Fruit fly (Drosophila melanogaster): ENCODE data around the gene CG4408.
A peak's percentile ranks its signal among the peaks of the same experiment; 100 is the strongest.

CG4408 gene

DNA sequence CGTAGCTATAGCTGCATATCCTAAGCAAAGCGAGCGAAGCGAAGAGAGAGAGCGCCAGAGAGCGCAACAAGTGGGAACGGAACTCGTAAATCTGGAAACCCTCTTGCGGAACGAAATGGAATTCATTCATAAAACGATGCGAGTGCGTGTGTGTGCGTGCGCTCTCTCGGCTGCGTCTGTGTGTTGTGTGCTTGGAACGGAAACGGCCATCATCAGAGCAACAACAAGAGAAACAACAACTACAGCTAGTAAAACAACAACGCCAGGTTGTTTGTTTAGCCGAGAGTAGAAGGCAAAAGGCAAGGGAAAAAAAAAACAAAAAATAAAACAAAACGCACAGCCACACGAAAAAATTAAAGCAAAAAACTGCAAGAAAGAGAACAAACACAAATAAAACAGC lies 49.0 kb downstream of the CG4408 start (continued):
- no peak for TF ChIP-seq wor (GFP tag; IDR thresholded peaks at IDR 0.05)
- no peak for TF ChIP-seq unc-4 (GFP tag; IDR thresholded peaks at IDR 0.05; ENCODE audit: partially characterized antibody)
- no peak for TF ChIP-seq CG6689 (GFP tag; IDR thresholded peaks at IDR 0.05)
- no peak for TF ChIP-seq CG4730 (GFP tag; IDR thresholded peaks at IDR 0.05)
- peak; percentile 23 for TF ChIP-seq Nf-YB (GFP tag; optimal IDR thresholded peaks at IDR 0.05)
- peak; percentile 20 for TF ChIP-seq salm (tag; optimal IDR thresholded peaks at IDR 0.05)
- TF ChIP-seq Oli (tag; optimal IDR thresholded peaks at IDR 0.05): no peak
- no peak for TF ChIP-seq dati (GFP tag; IDR thresholded peaks at IDR 0.05)
- TF ChIP-seq CG15696 (tag; optimal IDR thresholded peaks at IDR 0.05): peak; percentile 7
- peak; percentile 65 for TF ChIP-seq CG17568 (GFP tag; optimal IDR thresholded peaks at IDR 0.05)
- TF ChIP-seq CG16815 (GFP tag; optimal IDR thresholded peaks at IDR 0.05): no peak
- TF ChIP-seq ERR (GFP tag; optimal IDR thresholded peaks at IDR 0.05): no peak
- no peak for TF ChIP-seq ind (GFP tag; optimal IDR thresholded peaks at IDR 0.05)
- TF ChIP-seq CG9727 (GFP tag; optimal IDR thresholded peaks at IDR 0.05): peak; percentile 36
- TF ChIP-seq grn (GFP tag; optimal IDR thresholded peaks at IDR 0.05): no peak
- TF ChIP-seq CG6254 (GFP tag; optimal IDR thresholded peaks at IDR 0.05): peak; percentile 68
- peak; percentile 86 for TF ChIP-seq CG17912 (GFP tag; optimal IDR thresholded peaks at IDR 0.05)
- no peak for TF ChIP-seq Ravus (GFP tag; IDR thresholded peaks at IDR 0.05)
- no peak for TF ChIP-seq TFAM (GFP tag; optimal IDR thresholded peaks at IDR 0.05)
- no peak for TF ChIP-seq gem (tag; optimal IDR thresholded peaks at IDR 0.05)
- peak; percentile 54 for TF ChIP-seq Sox100B (GFP tag; optimal IDR thresholded peaks at IDR 0.05)
- TF ChIP-seq CG17802 (tag; optimal IDR thresholded peaks at IDR 0.05): no peak
- TF ChIP-seq en (GFP tag; optimal IDR thresholded peaks at IDR 0.05): no peak
- peak; percentile 81 for TF ChIP-seq Deaf1 (tag; optimal IDR thresholded peaks at IDR 0.05)
- no peak for TF ChIP-seq luna (GFP tag; optimal IDR thresholded peaks at IDR 0.05)
- TF ChIP-seq CG1233 (GFP tag; optimal IDR thresholded peaks at IDR 0.05): peak; percentile 70
- TF ChIP-seq esg (GFP tag; conservative IDR thresholded peaks at IDR 0.05): no peak
- peak; percentile 90 for TF ChIP-seq cg (GFP tag; optimal IDR thresholded peaks at IDR 0.05)
- TF ChIP-seq CG14014 (GFP tag; IDR thresholded peaks at IDR 0.05): peak; percentile 52; the same call in 1 of the 2 replicates
- TF ChIP-seq HLH54F (GFP tag; optimal IDR thresholded peaks at IDR 0.05): no peak
- peak in 1 of 2 experiments; percentile 65 for TF ChIP-seq tll (GFP tag; optimal IDR thresholded peaks at IDR 0.05)
- TF ChIP-seq CG6765 (GFP tag; optimal IDR thresholded peaks at IDR 0.05): peak; percentile 54
- no peak for TF ChIP-seq CG1529 (GFP tag; optimal IDR thresholded peaks at IDR 0.05)
- TF ChIP-seq CG4404 (GFP tag; IDR thresholded peaks at IDR 0.05): no peak
- no peak for TF ChIP-seq peb (GFP tag; IDR thresholded peaks at IDR 0.05)
- no peak for TF ChIP-seq CG31388 (GFP tag; optimal IDR thresholded peaks at IDR 0.05)
- TF ChIP-seq abd-A (tag; optimal IDR thresholded peaks at IDR 0.05): peak; percentile 49
- peak; percentile 49 for TF ChIP-seq CG5180 (GFP tag; optimal IDR thresholded peaks at IDR 0.05)
- TF ChIP-seq nau (GFP tag; optimal IDR thresholded peaks at IDR 0.05): peak; percentile 65
- no peak; the same call in 1 of the 2 replicates for TF ChIP-seq E2f1 (GFP tag; IDR thresholded peaks at IDR 0.05)
- TF ChIP-seq fd3F (GFP tag; optimal IDR thresholded peaks at IDR 0.05): no peak
- TF ChIP-seq CG14441 (GFP tag; IDR thresholded peaks at IDR 0.05): 0 out of 2 replicates have a peak, but pooled peaks have one; percentile 5
- peak; percentile 24 for TF ChIP-seq dmrt99B (tag; optimal IDR thresholded peaks at IDR 0.05)
- TF ChIP-seq CG12942 (GFP tag; optimal IDR thresholded peaks at IDR 0.05): no peak
- no peak for TF ChIP-seq CG14050 (GFP tag; IDR thresholded peaks at IDR 0.05)
- TF ChIP-seq odd (GFP tag; optimal IDR thresholded peaks at IDR 0.05): peak; percentile 70
- peak; percentile 7 for TF ChIP-seq dm (GFP tag; optimal IDR thresholded peaks at IDR 0.05)
- TF ChIP-seq btn (GFP tag; optimal IDR thresholded peaks at IDR 0.05): no peak
- TF ChIP-seq CG4820 (GFP tag; optimal IDR thresholded peaks at IDR 0.05): no peak
- peak; percentile 42 for TF ChIP-seq CG17385 (GFP tag; optimal IDR thresholded peaks at IDR 0.05)
- peak; percentile 32 for TF ChIP-seq CG2712 (tag; optimal IDR thresholded peaks at IDR 0.05)

Data from whole organism, embryonic.